Worm (Caenorhabditis elegans): ENCODE results near the gene Y38E10A.33.

- TF ChIP-seq snpc-4 (tag; optimal IDR thresholded peaks at IDR 0.05): no peak
- TF ChIP-seq nhr-76 (tag; optimal IDR thresholded peaks at IDR 0.05): no peak
- TF ChIP-seq sptf-1 (tag; optimal IDR thresholded peaks at IDR 0.05): no peak
Measured at ce11 chrII:12657620-12658019, 21.8 kb downstream of the Y38E10A.33 start.
